Fruit fly (Drosophila melanogaster): Measurements from ENCODE around the gene CG42371.

DNA sequence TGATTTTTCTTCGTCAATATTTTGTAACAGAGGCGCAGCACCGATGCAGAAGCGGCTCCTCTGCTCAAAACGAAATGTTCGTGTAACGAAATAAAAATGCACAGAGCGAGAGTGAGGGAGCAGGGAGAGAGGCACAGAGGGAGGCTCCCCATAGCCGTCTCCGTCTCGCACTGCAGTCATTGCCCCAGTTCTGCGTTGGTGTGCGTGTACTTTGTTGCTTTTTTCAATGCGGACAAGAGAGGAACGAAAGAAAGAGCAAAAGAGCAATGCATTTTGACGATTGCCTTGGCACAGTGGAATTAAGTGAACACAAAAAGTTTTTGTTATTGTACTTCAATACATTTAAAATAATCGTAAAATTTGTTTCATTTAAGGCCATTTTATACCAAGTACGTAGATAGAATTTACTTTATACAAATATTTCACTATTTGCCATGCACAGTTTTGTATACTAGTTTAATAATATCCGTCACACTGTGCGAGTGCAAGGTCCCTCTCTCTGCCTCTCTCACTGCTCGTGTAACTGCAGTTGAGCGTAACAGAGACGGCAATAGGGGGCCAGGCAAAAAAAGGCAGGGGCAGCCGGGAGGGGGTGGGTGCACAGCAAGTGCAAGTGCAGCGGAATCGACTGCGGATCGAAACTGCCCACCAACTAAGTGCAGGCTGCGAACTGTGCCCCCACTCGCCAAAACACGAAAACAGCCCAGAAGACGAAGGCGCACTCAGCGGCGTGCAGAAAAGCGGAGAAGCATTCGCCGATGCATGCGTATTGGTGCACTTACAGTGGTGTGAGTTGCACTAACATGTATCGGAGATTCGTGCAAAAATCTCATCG lies 14.8 kb downstream of the CG42371 start:
- TF ChIP-seq cic (GFP tag; optimal IDR thresholded peaks at IDR 0.05) (peak; percentile 95), Mnt (GFP tag; optimal IDR thresholded peaks at IDR 0.05) (peak; percentile 96), CG14711 (tag; optimal IDR thresholded peaks at IDR 0.05) (peak; percentile 99), toe (GFP tag; optimal IDR thresholded peaks at IDR 0.05) (peak; percentile 99), CG7045 (GFP tag; optimal IDR thresholded peaks at IDR 0.05) (peak; percentile 99), CG33017 (tag; optimal IDR thresholded peaks at IDR 0.05) (peak; percentile 100), bab1 (GFP tag; optimal IDR thresholded peaks at IDR 0.05) (peak; percentile 100), Crg-1 (GFP tag; optimal IDR thresholded peaks at IDR 0.05) (peak; percentile 99), cnc (optimal IDR thresholded peaks at IDR 0.05) (no peak), CG11617 (GFP tag; optimal IDR thresholded peaks at IDR 0.05) (peak; percentile 100), kay (GFP tag; ENCODE audit: borderline replicate concordance) (peak; percentile 97), ovo (GFP tag; optimal IDR thresholded peaks at IDR 0.05) (peak; percentile 88), Hr96 (GFP tag; optimal IDR thresholded peaks at IDR 0.05) (peak; percentile 99)

Data from whole organism, adult.